Worm (Caenorhabditis elegans) whole organism, L1 larva: ENCODE results near the gene cyl-1.
A peak's percentile ranks its signal among the peaks of the same experiment; 100 is the strongest.

Experiments
- C04F5.9 ChIP-seq: sonication (generic microtip); optimal IDR thresholded peaks from 2 replicates; lab custom pipeline; 2016; ENCODE audit warnings: missing genetic modification characterization, missing compliant biosample characterization
- C16A3.4 ChIP-seq: fragments of 150-350 bp; optimal IDR thresholded peaks from 2 replicates; lab custom pipeline; 2014; ENCODE audit warnings: missing biosample characterization, missing genetic modification characterization
- F16B12.6 ChIP-seq: fragments of 150-350 bp; optimal IDR thresholded peaks from 2 replicates; lab custom pipeline; 2014; ENCODE audit warnings: missing biosample characterization, missing genetic modification characterization
- Y116A8C.19 ChIP-seq: sonication (generic microtip); optimal IDR thresholded peaks from 2 replicates; lab custom pipeline; 2016; ENCODE audit warnings: missing compliant biosample characterization, missing genetic modification characterization, borderline replicate concordance
- aha-1 ChIP-seq: fragments of 150-350 bp; optimal IDR thresholded peaks from 2 replicates; lab custom pipeline; 2014; ENCODE audit warnings: missing biosample characterization, missing genetic modification characterization
- alr-1 ChIP-seq: fragments of 200-800 bp; sonication (Bioruptor generic); optimal IDR thresholded peaks from 2 replicates; lab custom pipeline; 2018; ENCODE audit warnings: borderline replicate concordance, mild to moderate bottlenecking, missing genetic modification characterization, missing compliant biosample characterization
- ama-1 ChIP-seq: fragments of 150-350 bp; optimal IDR thresholded peaks from 2 replicates; lab custom pipeline; 2014
- ceh-8 ChIP-seq: fragments of 200-800 bp; sonication (Bioruptor generic); optimal IDR thresholded peaks from 2 replicates; lab custom pipeline; 2018; ENCODE audit warnings: mild to moderate bottlenecking, missing genetic modification characterization, moderate library complexity, missing compliant biosample characterization
- ceh-82 ChIP-seq, 3 experiments: fragments of 150-350 bp in 1 of 3; sonication (generic microtip) in 2 of 3; optimal IDR thresholded peaks; 2 replicates each; lab custom pipeline; 2014 to 2017; ENCODE audit warnings: missing biosample characterization in 3 of 3, missing genetic modification characterization in 3 of 3
- ceh-88 ChIP-seq: fragments of 200-800 bp; sonication (Bioruptor generic); IDR thresholded peaks from 2 replicates; pipeline ENCODE4 v1.3.6; 2022; ENCODE audit warnings: missing genetic modification characterization, missing compliant biosample characterization
- ces-1 ChIP-seq: fragments of 150-350 bp; optimal IDR thresholded peaks from 2 replicates; lab custom pipeline; 2014; ENCODE audit warnings: missing biosample characterization, missing genetic modification reagents, missing genetic modification characterization
- dpl-1 ChIP-seq, 3 experiments: fragments of 150-350 bp in 2 of 3; sonication (generic microtip) in 1 of 3; optimal IDR thresholded peaks; 2 replicates each; lab custom pipeline; 2014 to 2017; ENCODE audit warnings: missing biosample characterization in 3 of 3, missing genetic modification characterization in 3 of 3, missing genetic modification reagents in 3 of 3
- dsc-1 ChIP-seq: sonication (generic microtip); optimal IDR thresholded peaks from 2 replicates; lab custom pipeline; 2016; ENCODE audit warnings: mild to moderate bottlenecking, missing genetic modification characterization, missing compliant biosample characterization
- efl-1 ChIP-seq, 4 experiments: fragments of 150-350 bp; optimal IDR thresholded peaks in 3 of 4; peaks in 1 of 4; 1 replicate in 1 of 4; 2 replicates in 3 of 4; lab custom pipeline; 2014; ENCODE audit warnings: missing biosample characterization in 2 of 4, missing genetic modification characterization in 2 of 4, missing genetic modification reagents in 2 of 4
- efl-3 ChIP-seq: fragments of 200-800 bp; sonication (Bioruptor generic); optimal IDR thresholded peaks from 2 replicates; lab custom pipeline; 2018; ENCODE audit warnings: mild to moderate bottlenecking, missing genetic modification characterization, missing compliant biosample characterization
- egl-13 ChIP-seq: sonication (generic microtip); optimal IDR thresholded peaks from 2 replicates; lab custom pipeline; 2016; ENCODE audit warnings: missing genotype, missing genetic modification reagents, missing genetic modification characterization, missing compliant biosample characterization
- elt-2 ChIP-seq: sonication (generic microtip); optimal IDR thresholded peaks from 2 replicates; lab custom pipeline; 2016; ENCODE audit warnings: missing genetic modification characterization, mild to moderate bottlenecking, inconsistent platforms, missing compliant biosample characterization, missing genetic modification reagents
- ets-5 ChIP-seq: fragments of 200-800 bp; sonication (Bioruptor generic); IDR thresholded peaks from 2 replicates; pipeline ENCODE4 v1.3.6; 2022; ENCODE audit warnings: missing genetic modification characterization, missing compliant biosample characterization
- fkh-10 ChIP-seq: sonication (generic microtip); optimal IDR thresholded peaks from 2 replicates; lab custom pipeline; 2017; ENCODE audit warnings: missing biosample characterization, missing genetic modification reagents, missing genetic modification characterization
- fkh-4 ChIP-seq: sonication (generic microtip); optimal IDR thresholded peaks from 2 replicates; lab custom pipeline; 2016; ENCODE audit warnings: missing compliant biosample characterization, missing genetic modification characterization, borderline replicate concordance
- fkh-8 ChIP-seq: sonication (generic microtip); optimal IDR thresholded peaks from 2 replicates; lab custom pipeline; 2016; ENCODE audit warnings: mild to moderate bottlenecking, missing genetic modification characterization, missing compliant biosample characterization
- hlh-17 ChIP-seq: fragments of 200-800 bp; sonication (Bioruptor generic); optimal IDR thresholded peaks from 2 replicates; lab custom pipeline; 2018; ENCODE audit warnings: missing genetic modification characterization, mild to moderate bottlenecking, missing compliant biosample characterization, moderate library complexity, borderline replicate concordance
- hlh-4 ChIP-seq: sonication (generic microtip); optimal IDR thresholded peaks from 2 replicates; lab custom pipeline; 2016; ENCODE audit warnings: mild to moderate bottlenecking, missing genetic modification characterization, missing compliant biosample characterization
- hpl-2 ChIP-seq: fragments of 150-350 bp; optimal IDR thresholded peaks from 2 replicates; lab custom pipeline; 2014; ENCODE audit warnings: missing biosample characterization, missing genetic modification reagents, missing genetic modification characterization
- irx-1 ChIP-seq: sonication (generic microtip); optimal IDR thresholded peaks from 2 replicates; lab custom pipeline; 2016; ENCODE audit warnings: missing genetic modification characterization, missing compliant biosample characterization
- lin-14 ChIP-seq: fragments of 200-800 bp; sonication (Bioruptor generic); optimal IDR thresholded peaks from 2 replicates; lab custom pipeline; 2018; ENCODE audit warnings: mild to moderate bottlenecking, missing genetic modification characterization, moderate library complexity, missing compliant biosample characterization
- lin-15B ChIP-seq: fragments of 150-350 bp; sonication (generic microtip); optimal IDR thresholded peaks from 3 replicates; lab custom pipeline; 2014; ENCODE audit warnings: missing biosample characterization, missing genetic modification characterization
- lir-3 ChIP-seq: sonication (generic microtip); optimal IDR thresholded peaks from 2 replicates; lab custom pipeline; 2016; ENCODE audit warnings: mild to moderate bottlenecking, missing genetic modification characterization, moderate library complexity, missing compliant biosample characterization; ENCODE audit not compliant: poor library complexity
- lsy-2 ChIP-seq, 2 experiments: fragments of 150-350 bp; optimal IDR thresholded peaks; 2 replicates each; lab custom pipeline; 2014; ENCODE audit warnings: missing biosample characterization in 2 of 2, missing genetic modification characterization in 2 of 2
- mef-2 ChIP-seq: fragments of 150-350 bp; optimal IDR thresholded peaks from 2 replicates; lab custom pipeline; 2014; ENCODE audit warnings: missing biosample characterization, missing genetic modification characterization
- mep-1 ChIP-seq: fragments of 150-350 bp; optimal IDR thresholded peaks from 2 replicates; lab custom pipeline; 2014; ENCODE audit warnings: missing biosample characterization, missing genetic modification characterization
- nhr-237 ChIP-seq: fragments of 150-350 bp; optimal IDR thresholded peaks from 2 replicates; lab custom pipeline; 2014; ENCODE audit warnings: missing biosample characterization, missing genetic modification characterization
- nhr-28 ChIP-seq: fragments of 150-350 bp; optimal IDR thresholded peaks from 2 replicates; lab custom pipeline; 2014; ENCODE audit warnings: missing biosample characterization, missing genetic modification characterization
- nhr-47 ChIP-seq: sonication (generic microtip); optimal IDR thresholded peaks from 2 replicates; lab custom pipeline; 2016; ENCODE audit warnings: mild to moderate bottlenecking, missing genetic modification characterization, moderate library complexity, missing compliant biosample characterization
- nhr-71 ChIP-seq: sonication (generic microtip); optimal IDR thresholded peaks from 2 replicates; lab custom pipeline; 2016; ENCODE audit warnings: mild to moderate bottlenecking, missing genetic modification characterization, moderate library complexity, missing compliant biosample characterization
- nhr-77 ChIP-seq: fragments of 150-350 bp; optimal IDR thresholded peaks from 2 replicates; lab custom pipeline; 2014; ENCODE audit warnings: missing biosample characterization, missing genetic modification characterization
- nhr-85 ChIP-seq: sonication (generic microtip); peaks from one replicate; lab custom pipeline; 2016; ENCODE audit warnings: missing genetic modification characterization, inconsistent platforms, missing compliant biosample characterization
- nhr-90 ChIP-seq: sonication (generic microtip); optimal IDR thresholded peaks from 2 replicates; lab custom pipeline; 2016; ENCODE audit warnings: mild to moderate bottlenecking, missing genetic modification characterization, missing compliant biosample characterization; ENCODE audit not compliant: poor library complexity
- pax-3 ChIP-seq: fragments of 200-800 bp; sonication (Bioruptor generic); optimal IDR thresholded peaks from 2 replicates; lab custom pipeline; 2018; ENCODE audit warnings: mild to moderate bottlenecking, missing genetic modification characterization, moderate library complexity, missing compliant biosample characterization
- rnt-1 ChIP-seq: sonication (generic microtip); optimal IDR thresholded peaks from 2 replicates; lab custom pipeline; 2016; ENCODE audit warnings: mild to moderate bottlenecking, missing genetic modification characterization, moderate library complexity, missing compliant biosample characterization
- skn-1 ChIP-seq: fragments of 150-350 bp; optimal IDR thresholded peaks from 2 replicates; lab custom pipeline; 2014; ENCODE audit warnings: missing biosample characterization, missing genetic modification characterization
- snpc-4 ChIP-seq: fragments of 150-350 bp; optimal IDR thresholded peaks from 2 replicates; lab custom pipeline; 2014; ENCODE audit warnings: missing biosample characterization, missing genetic modification characterization
- snu-23 ChIP-seq: sonication (generic microtip); optimal IDR thresholded peaks from 2 replicates; lab custom pipeline; 2016; ENCODE audit warnings: missing genetic modification characterization, missing compliant biosample characterization
- sup-37 ChIP-seq: fragments of 200-800 bp; sonication (Bioruptor generic); optimal IDR thresholded peaks from 2 replicates; lab custom pipeline; 2018; ENCODE audit warnings: mild to moderate bottlenecking, missing genetic modification characterization, missing compliant biosample characterization
- swsn-7 ChIP-seq: sonication (generic microtip); optimal IDR thresholded peaks from 2 replicates; lab custom pipeline; 2016; ENCODE audit warnings: missing genetic modification characterization, missing compliant biosample characterization
- unc-98 ChIP-seq: fragments of 200-800 bp; sonication (Bioruptor generic); IDR thresholded peaks from 2 replicates; pipeline ENCODE4 v1.3.6; 2022; ENCODE audit warnings: missing genetic modification characterization, missing compliant biosample characterization
- ztf-11 ChIP-seq, 2 experiments: sonication (generic microtip); optimal IDR thresholded peaks; 2 replicates each; lab custom pipeline; 2016 to 2017; ENCODE audit warnings: missing genetic modification characterization in 2 of 2, missing biosample characterization in 1 of 2, missing compliant biosample characterization in 1 of 2
- ztf-4 ChIP-seq: fragments of 150-350 bp; optimal IDR thresholded peaks from 2 replicates; lab custom pipeline; 2014; ENCODE audit warnings: missing biosample characterization, missing genetic modification characterization

Gene cyl-1

ce11 chrV:12026878-12027477 lies 33.5 kb upstream of the cyl-1 start (continued):
- TF ChIP-seq unc-98 (GFP tag; lab: Robert Waterston, UW) (no peak), nhr-28 (no peak), ceh-88 (GFP tag; lab: Robert Waterston, UW) (no peak), efl-1 (optimal IDR thresholded peaks at IDR 0.05; lab: Kevin White, UChicago) (peak; percentile 15 to 38), efl-1 (GFP tag; optimal IDR thresholded peaks at IDR 0.05 in 1 of 2; lab: Kevin White, UChicago) (no peak), snpc-4 (tag; lab: Kevin White, UChicago) (peak; percentile 17), aha-1 (tag; lab: Kevin White, UChicago) (no peak), sup-37 (GFP tag; lab: Kevin White, UChicago) (no peak), lin-15B (tag; lab: Kevin White, UChicago) (no peak), swsn-7 (tag; lab: Kevin White, UChicago) (peak; percentile 47), nhr-85 (tag; lab: Kevin White, UChicago) (no peak), egl-13 (tag; lab: Kevin White, UChicago) (peak; percentile 50), fkh-10 (peak; percentile 93), snu-23 (peak; percentile 40), hpl-2 (GFP tag; lab: Kevin White, UChicago) (no peak), rnt-1 (tag; lab: Kevin White, UChicago) (no peak), F16B12.6 (tag; lab: Kevin White, UChicago) (no peak), ets-5 (no peak), ceh-8 (GFP tag; lab: Kevin White, UChicago) (no peak), alr-1 (tag; lab: Kevin White, UChicago) (no peak), ztf-11 (tag; optimal IDR thresholded peaks at IDR 0.05; lab: Kevin White, UChicago) (no peak), efl-3 (GFP tag; lab: Kevin White, UChicago) (no peak), hlh-17 (no peak), nhr-71 (tag; lab: Kevin White, UChicago) (peak; percentile 70), lin-14 (peak; percentile 92), nhr-237 (tag; lab: Kevin White, UChicago) (no peak)

- TF ChIP-seq snu-23, result peak; percentile 1
- TF ChIP-seq egl-13 (tag; lab: Kevin White, UChicago), result peak; percentile 10
- peak in 1 of 2 experiments; percentile 33 for TF ChIP-seq lsy-2 (tag; optimal IDR thresholded peaks at IDR 0.05; lab: Kevin White, UChicago)
- TF ChIP-seq nhr-71 (tag; lab: Kevin White, UChicago), result peak; percentile 46
- TF ChIP-seq skn-1 (tag; lab: Kevin White, UChicago), result peak; percentile 2
- TF ChIP-seq dpl-1 (GFP tag; optimal IDR thresholded peaks at IDR 0.05; lab: Kevin White, UChicago), result peak in 1 of 3 experiments; percentile 6
- TF ChIP-seq alr-1 (tag; lab: Kevin White, UChicago), result no peak
- TF ChIP-seq lin-14, result peak; percentile 87
- peak; percentile 15 for TF ChIP-seq rnt-1 (tag; lab: Kevin White, UChicago)
- peak in 1 of 3 experiments; percentile 36 for TF ChIP-seq ceh-82 (tag; optimal IDR thresholded peaks at IDR 0.05; lab: Kevin White, UChicago)
- no peak for TF ChIP-seq efl-1 (optimal IDR thresholded peaks at IDR 0.05; lab: Kevin White, UChicago)
- peak in 1 of 2 experiments; percentile 77 for TF ChIP-seq efl-1 (GFP tag; optimal IDR thresholded peaks at IDR 0.05 in 1 of 2; lab: Kevin White, UChicago)
- TF ChIP-seq hlh-4 (tag; lab: Kevin White, UChicago), result no peak
- TF ChIP-seq ama-1, result no peak
- peak; percentile 85 for TF ChIP-seq fkh-10
- TF ChIP-seq swsn-7 (tag; lab: Kevin White, UChicago), result peak; percentile 10
- TF ChIP-seq C16A3.4, result no peak
- TF ChIP-seq nhr-90, result no peak
- peak; percentile 45 for TF ChIP-seq mep-1 (tag; lab: Kevin White, UChicago)
- peak; percentile 15 for TF ChIP-seq pax-3 (tag; lab: Kevin White, UChicago)
- TF ChIP-seq fkh-8 (tag; lab: Kevin White, UChicago), result peak; percentile 64
- TF ChIP-seq, all 84 proteins: peak for 15
Observed at ce11 chrV:12025683-12026082, 32.2 kb upstream of the cyl-1 start.

ce11 chrV:12024273-12024672 lies 30.8 kb upstream of the cyl-1 start:
- TF ChIP-seq lir-3 (tag; lab: Kevin White, UChicago) (no peak), swsn-7 (tag; lab: Kevin White, UChicago) (peak; percentile 33), hlh-4 (tag; lab: Kevin White, UChicago) (no peak), fkh-4 (tag; lab: Kevin White, UChicago) (no peak), dsc-1 (tag; lab: Kevin White, UChicago) (peak; percentile 20), elt-2 (tag; lab: Kevin White, UChicago) (no peak), ces-1 (GFP tag; lab: Kevin White, UChicago) (no peak), egl-13 (tag; lab: Kevin White, UChicago) (peak; percentile 84), lin-14 (peak; percentile 88), C04F5.9 (tag; lab: Kevin White, UChicago) (no peak), Y116A8C.19 (no peak), nhr-77 (tag; lab: Kevin White, UChicago) (no peak), nhr-47 (peak; percentile 51), irx-1 (tag; lab: Kevin White, UChicago) (peak; percentile 26), mef-2 (no peak), ztf-4 (tag; lab: Kevin White, UChicago) (peak; percentile 9)
